Fruit fly (Drosophila melanogaster) Kc167 (cell line): ENCODE measurements around the gene CG15042.

Experiments
- insv ChIP-seq: fragments of >200 bp; optimal IDR thresholded peaks from 3 replicates; lab custom pipeline; 2018; ENCODE audit warnings: missing external identifiers
- psq ChIP-seq: fragments of >200 bp; optimal IDR thresholded peaks from 2 replicates; lab custom pipeline; 2017; ENCODE audit warnings: missing external identifiers

DNA sequence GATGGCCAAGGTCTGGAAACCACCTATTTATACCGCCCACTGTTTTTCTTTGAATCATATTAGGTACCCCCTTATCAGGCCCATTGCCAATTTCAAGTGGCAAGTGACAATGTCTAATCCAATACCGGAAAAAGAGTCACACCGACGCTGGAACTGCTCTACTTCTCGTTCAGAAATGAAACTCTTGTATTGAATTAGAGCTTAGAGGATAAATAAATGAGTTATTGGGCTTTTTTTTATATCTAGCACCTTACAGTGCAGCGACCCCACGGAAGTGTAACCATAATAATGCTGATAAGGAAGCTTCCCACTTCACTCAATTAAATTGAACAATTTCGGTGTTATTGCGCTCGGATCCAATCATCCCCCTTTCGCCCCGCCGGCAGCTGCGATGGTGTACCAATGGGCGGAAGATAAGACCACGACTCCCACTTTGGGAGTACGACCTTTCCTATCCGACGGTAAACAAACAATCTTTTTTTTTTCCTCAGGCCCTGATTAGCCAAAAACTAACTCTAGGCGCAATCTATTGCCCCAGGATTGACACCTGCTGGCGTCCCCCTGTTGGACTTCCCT lies 33.8 kb downstream of the CG15042 start, which contains the start of gene CG15043:
- TF ChIP-seq psq (lab: Kevin White, UChicago), result no peak
- no peak for TF ChIP-seq insv (lab: Kevin White, UChicago)
